Worm (Caenorhabditis elegans): ENCODE measurements around the gene Y53C12A.10.
A peak's percentile ranks its signal among the peaks of the same experiment; 100 is the strongest.

Gene Y53C12A.10

ce11 chrII:9662797-9663196, 41.8 kb downstream of the Y53C12A.10 start, which contains the start of gene cyp-13A10:
Gene cyp-13A10, minus strand, starts transcription at chrII:9662884.
- TF ChIP-seq fos-1 (tag; optimal IDR thresholded peaks at IDR 0.05) (peak; percentile 22), nhr-129 (tag; optimal IDR thresholded peaks at IDR 0.05) (no peak)

- no peak for TF ChIP-seq nhr-10 (tag; optimal IDR thresholded peaks at IDR 0.05)
- no peak for TF ChIP-seq ama-1 (optimal IDR thresholded peaks at IDR 0.05)
- no peak for TF ChIP-seq sma-3 (GFP tag; optimal IDR thresholded peaks at IDR 0.05)
- no peak for TF ChIP-seq unc-39 (tag; optimal IDR thresholded peaks at IDR 0.05)
- no peak for TF ChIP-seq C34F6.9 (tag; optimal IDR thresholded peaks at IDR 0.05)
- TF ChIP-seq blmp-1 (tag; optimal IDR thresholded peaks at IDR 0.05; ENCODE audit: insufficient read depth): no peak
- TF ChIP-seq zag-1 (tag; optimal IDR thresholded peaks at IDR 0.05): no peak
- TF ChIP-seq ztf-4 (tag; optimal IDR thresholded peaks at IDR 0.05): no peak
Measured at ce11 chrII:9662160-9662559, 42.5 kb downstream of the Y53C12A.10 start.

ce11 chrII:9660379-9660778, 44.3 kb downstream of the Y53C12A.10 start, which contains the start of gene ZK1320.3:
Gene ZK1320.3, minus strand, starts transcription at chrII:9660419.
- TF ChIP-seq sma-9 (GFP tag; optimal IDR thresholded peaks at IDR 0.05) (no peak), sma-9 (tag; optimal IDR thresholded peaks at IDR 0.05) (no peak), egl-27 (tag; optimal IDR thresholded peaks at IDR 0.05) (no peak), fos-1 (tag; optimal IDR thresholded peaks at IDR 0.05) (peak; percentile 87)

ce11 chrII:9658915-9659314, 45.7 kb downstream of the Y53C12A.10 start, which contains the start of gene ZK1320.2:
Gene ZK1320.2, minus strand, starts transcription at chrII:9659002.
- TF ChIP-seq mdl-1 (tag; optimal IDR thresholded peaks at IDR 0.05) (no peak), nhr-237 (tag; optimal IDR thresholded peaks at IDR 0.05) (no peak), ama-1 (optimal IDR thresholded peaks at IDR 0.05) (no peak), blmp-1 (tag; optimal IDR thresholded peaks at IDR 0.05; ENCODE audit: insufficient read depth) (no peak), R02D3.7 (tag; optimal IDR thresholded peaks at IDR 0.05) (no peak), unc-55 (GFP tag; optimal IDR thresholded peaks at IDR 0.05) (no peak), lin-11 (tag; optimal IDR thresholded peaks at IDR 0.05) (no peak), fos-1 (tag; optimal IDR thresholded peaks at IDR 0.05) (peak; percentile 79), elt-1 (tag; optimal IDR thresholded peaks at IDR 0.05) (no peak), crh-2 (tag; optimal IDR thresholded peaks at IDR 0.05) (peak; percentile 52), ztf-11 (tag; optimal IDR thresholded peaks at IDR 0.05) (no peak)

ce11 chrII:9656210-9656755, 48.4 kb downstream of the Y53C12A.10 start, which contains the start of gene gstk-1:
Gene gstk-1, plus strand, starts transcription at chrII:9656705.
- TF ChIP-seq ztf-1 (GFP tag; conservative IDR thresholded peaks at IDR 0.05): no peak
- TF ChIP-seq lsy-2 (tag; optimal IDR thresholded peaks at IDR 0.05): peak in 1 of 2 experiments; percentile 35
- TF ChIP-seq ztf-4 (tag; optimal IDR thresholded peaks at IDR 0.05): no peak
- TF ChIP-seq fos-1 (tag; optimal IDR thresholded peaks at IDR 0.05): peak; percentile 44
- TF ChIP-seq mab-5 (tag; optimal IDR thresholded peaks at IDR 0.05): no peak
- no peak for TF ChIP-seq nhr-129 (tag; optimal IDR thresholded peaks at IDR 0.05)
- no peak for TF ChIP-seq R02D3.7 (tag; optimal IDR thresholded peaks at IDR 0.05)
- TF ChIP-seq crh-2 (tag; optimal IDR thresholded peaks at IDR 0.05): peak; percentile 81
- TF ChIP-seq mbf-1 (tag; optimal IDR thresholded peaks at IDR 0.05): no peak
- TF ChIP-seq ZK546.5 (tag; optimal IDR thresholded peaks at IDR 0.05): no peak
- TF ChIP-seq Y55F3AM.14 (GFP tag; optimal IDR thresholded peaks at IDR 0.05): no peak
- no peak for TF ChIP-seq unc-62 (GFP tag; optimal IDR thresholded peaks at IDR 0.05)
- no peak for TF ChIP-seq alr-1 (tag; optimal IDR thresholded peaks at IDR 0.05)
- TF ChIP-seq egl-27 (tag; optimal IDR thresholded peaks at IDR 0.05): no peak
- TF ChIP-seq skn-1 (tag; optimal IDR thresholded peaks at IDR 0.05): no peak
- no peak for TF ChIP-seq ceh-82 (tag; optimal IDR thresholded peaks at IDR 0.05)
- no peak for TF ChIP-seq nhr-11 (tag; optimal IDR thresholded peaks at IDR 0.05)
- TF ChIP-seq ztf-11 (tag; optimal IDR thresholded peaks at IDR 0.05): no peak
- TF ChIP-seq unc-39 (tag; optimal IDR thresholded peaks at IDR 0.05): no peak
- TF ChIP-seq gmeb-1 (tag; optimal IDR thresholded peaks at IDR 0.05): no peak
- TF ChIP-seq sma-9 (GFP tag; optimal IDR thresholded peaks at IDR 0.05): peak; percentile 89
- TF ChIP-seq sma-9 (tag; optimal IDR thresholded peaks at IDR 0.05): no peak
- no peak for TF ChIP-seq unc-55 (GFP tag; optimal IDR thresholded peaks at IDR 0.05)
- peak; percentile 82 for TF ChIP-seq lin-13 (GFP tag; optimal IDR thresholded peaks at IDR 0.05)
- no peak for TF ChIP-seq lin-39 (tag; optimal IDR thresholded peaks at IDR 0.05)
- TF ChIP-seq aly-2 (tag; optimal IDR thresholded peaks at IDR 0.05): no peak
- TF ChIP-seq mdl-1 (tag; optimal IDR thresholded peaks at IDR 0.05): peak in 1 of 2 experiments; percentile 42
- no peak for TF ChIP-seq ceh-16 (tag; optimal IDR thresholded peaks at IDR 0.05)
- TF ChIP-seq ama-1 (optimal IDR thresholded peaks at IDR 0.05): no peak
- no peak for TF ChIP-seq nhr-25 (tag; optimal IDR thresholded peaks at IDR 0.05)
- no peak for TF ChIP-seq C34F6.9 (tag; optimal IDR thresholded peaks at IDR 0.05)
- TF ChIP-seq zag-1 (tag; optimal IDR thresholded peaks at IDR 0.05): no peak
- TF ChIP-seq lin-11 (tag; optimal IDR thresholded peaks at IDR 0.05): no peak
- peak; percentile 11 for TF ChIP-seq F13H6.1 (tag; optimal IDR thresholded peaks at IDR 0.05)
- no peak for TF ChIP-seq elt-1 (tag; optimal IDR thresholded peaks at IDR 0.05)
- peak; percentile 25 for TF ChIP-seq blmp-1 (tag; optimal IDR thresholded peaks at IDR 0.05; ENCODE audit: insufficient read depth)
- TF ChIP-seq nhr-21 (tag; optimal IDR thresholded peaks at IDR 0.05): peak; percentile 59
- no peak for TF ChIP-seq sem-4 (tag; optimal IDR thresholded peaks at IDR 0.05)
- TF ChIP-seq nhr-12 (tag; optimal IDR thresholded peaks at IDR 0.05): no peak
- no peak for TF ChIP-seq nhr-77 (tag; optimal IDR thresholded peaks at IDR 0.05)
